Worm (Caenorhabditis elegans) whole organism, early embryonic: Measurements from ENCODE around the gene C49H3.6.
"Not testable (repeated sequence)": the region's sequence is repeated elsewhere in the genome, so short reads cannot be mapped to it uniquely, and the experiment has no call there.

ENCODE experiments used
- B0310.2 ChIP-seq: sonication (generic microtip); optimal IDR thresholded peaks from 2 replicates; lab custom pipeline; 2016; ENCODE audit warnings: mild to moderate bottlenecking, missing genetic modification characterization, missing compliant biosample characterization
- F13C5.2 ChIP-seq: sonication (generic microtip); optimal IDR thresholded peaks from 2 replicates; lab custom pipeline; 2017; ENCODE audit warnings: mild to moderate bottlenecking, missing genetic modification characterization, inconsistent platforms, missing compliant biosample characterization
- aly-1 ChIP-seq: sonication (generic microtip); optimal IDR thresholded peaks from 2 replicates; lab custom pipeline; 2016; ENCODE audit warnings: missing genetic modification characterization, missing compliant biosample characterization
- ama-1 ChIP-seq: fragments of 150-350 bp; optimal IDR thresholded peaks from 2 replicates; lab custom pipeline; 2014
- ceh-36 ChIP-seq: sonication (generic microtip); optimal IDR thresholded peaks from 2 replicates; lab custom pipeline; 2016; ENCODE audit warnings: missing genetic modification characterization, inconsistent platforms, missing compliant biosample characterization
- flt-1 ChIP-seq: fragments of 200-800 bp; sonication (Bioruptor generic); IDR thresholded peaks from 2 replicates; pipeline ENCODE4 v1.3.6; 2022; ENCODE audit warnings: missing genetic modification characterization, missing compliant biosample characterization
- hmbx-1 ChIP-seq: sonication (generic microtip); optimal IDR thresholded peaks from 2 replicates; lab custom pipeline; 2016; ENCODE audit warnings: mild to moderate bottlenecking, missing genetic modification characterization, missing compliant biosample characterization
- hnd-1 ChIP-seq: sonication (generic microtip); optimal IDR thresholded peaks from 2 replicates; lab custom pipeline; 2016; ENCODE audit warnings: missing genetic modification characterization, missing compliant biosample characterization
- scrt-1 ChIP-seq: fragments of 200-800 bp; sonication (Bioruptor generic); IDR thresholded peaks from 2 replicates; pipeline ENCODE4 v1.3.6; 2022; ENCODE audit warnings: missing genetic modification characterization, missing compliant biosample characterization
- tbx-11 ChIP-seq: fragments of 200-800 bp; sonication (Bioruptor generic); IDR thresholded peaks from 2 replicates; pipeline ENCODE4 v1.3.6; 2022; ENCODE audit warnings: missing genetic modification characterization, missing compliant biosample characterization
- tbx-37 ChIP-seq: fragments of 200-800 bp; sonication (Bioruptor generic); conservative IDR thresholded peaks from 2 replicates; pipeline ENCODE4 v1.3.6; 2022; ENCODE audit warnings: missing genetic modification reagents, missing genetic modification characterization, missing compliant biosample characterization
- tra-4 ChIP-seq: sonication (generic microtip); optimal IDR thresholded peaks from 2 replicates; lab custom pipeline; 2017; ENCODE audit warnings: missing genetic modification characterization, missing compliant biosample characterization

DNA sequence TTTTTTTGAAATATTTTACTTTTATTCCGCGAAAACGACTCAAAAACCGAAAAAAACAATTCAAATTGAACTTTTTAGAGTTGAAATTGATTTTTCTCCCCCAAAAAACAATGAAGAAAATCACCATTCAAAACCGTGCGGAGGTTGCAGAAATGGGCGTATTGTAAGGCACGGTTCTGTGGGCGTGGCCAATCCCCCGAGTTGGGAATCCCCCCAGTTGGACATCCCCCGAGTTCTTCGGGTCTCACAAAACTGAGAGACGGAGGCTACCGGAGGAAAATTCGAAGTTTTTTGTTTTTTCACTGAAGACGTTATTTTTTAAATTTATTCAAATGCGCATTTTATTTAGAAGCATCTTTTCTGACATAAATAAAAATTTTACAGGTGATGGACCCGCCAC lies 44.8 kb downstream of the C49H3.6 start, which contains the start of gene mcm-3AP:
- TF ChIP-seq hmbx-1 (tag; lab: Kevin White, UChicago); ama-1 (lab: Kevin White, UChicago); hnd-1 (tag; lab: Kevin White, UChicago); F13C5.2; B0310.2; ceh-36 (tag; lab: Kevin White, UChicago); tra-4 (tag; lab: Kevin White, UChicago); tbx-11 (GFP tag; lab: Robert Waterston, UW); aly-1 (tag; lab: Kevin White, UChicago); flt-1 (GFP tag; lab: Robert Waterston, UW): not testable (repeated sequence)
- 0 out of 2 replicates have a peak, but pooled peaks have one; percentile 37 for TF ChIP-seq scrt-1 (GFP tag; lab: Robert Waterston, UW)
- TF ChIP-seq tbx-37 (GFP tag; lab: Robert Waterston, UW), result peak; percentile 72
